Worm (Caenorhabditis elegans): ENCODE results near the gene F26A1.9.

F26A1.9 gene

DNA sequence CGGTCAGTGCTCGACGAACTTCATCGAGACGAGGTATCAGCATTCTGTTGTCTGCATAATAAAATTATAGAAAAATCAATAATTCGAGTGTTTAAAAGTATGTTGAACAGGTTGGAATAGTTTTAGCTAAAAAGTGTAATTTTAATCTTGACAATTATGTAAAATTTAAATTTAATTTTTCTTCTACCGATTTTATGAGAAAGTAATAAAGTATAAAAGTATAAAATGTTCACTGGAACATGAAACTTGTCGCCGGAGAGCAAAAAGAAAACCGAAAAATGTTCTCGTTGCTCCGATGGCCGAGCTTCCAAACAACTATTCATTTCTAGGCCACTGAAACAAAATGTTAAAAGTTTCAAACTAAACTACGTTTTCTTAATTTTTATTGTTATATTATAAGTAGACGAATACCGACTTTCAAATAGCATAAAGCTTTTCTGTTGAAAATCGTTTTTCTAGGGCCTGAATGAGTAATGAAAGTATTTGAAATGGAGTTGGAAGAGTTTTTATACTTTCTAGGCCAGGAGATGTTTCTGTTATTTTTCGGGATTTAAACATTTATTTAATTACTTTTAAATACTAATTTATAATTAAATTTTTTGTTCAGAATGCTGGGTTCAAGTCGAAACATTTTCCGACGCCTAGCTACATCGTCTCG, 32.5 kb upstream of the F26A1.9 start, which contains the start of the genes C35D10.10 and C35D10.5:
Gene C35D10.10, minus strand, starts transcription at position 51 of the 658 bp plus-strand sequence.
Gene C35D10.5, plus strand, starts transcription at position 608 of the 658 bp plus-strand sequence.
- TF ChIP-seq mdl-1 (tag; optimal IDR thresholded peaks at IDR 0.05) (no peak), aly-2 (tag; optimal IDR thresholded peaks at IDR 0.05) (no peak), ceh-28 (tag; optimal IDR thresholded peaks at IDR 0.05) (no peak), lin-15B (tag; optimal IDR thresholded peaks at IDR 0.05) (peak; percentile 1), skn-1 (tag; optimal IDR thresholded peaks at IDR 0.05) (no peak), nfya-1 (tag; optimal IDR thresholded peaks at IDR 0.05; ENCODE audit: insufficient read depth) (no peak), nhr-43 (tag; optimal IDR thresholded peaks at IDR 0.05; ENCODE audit: poor library complexity, severe bottlenecking) (no peak)

DNA sequence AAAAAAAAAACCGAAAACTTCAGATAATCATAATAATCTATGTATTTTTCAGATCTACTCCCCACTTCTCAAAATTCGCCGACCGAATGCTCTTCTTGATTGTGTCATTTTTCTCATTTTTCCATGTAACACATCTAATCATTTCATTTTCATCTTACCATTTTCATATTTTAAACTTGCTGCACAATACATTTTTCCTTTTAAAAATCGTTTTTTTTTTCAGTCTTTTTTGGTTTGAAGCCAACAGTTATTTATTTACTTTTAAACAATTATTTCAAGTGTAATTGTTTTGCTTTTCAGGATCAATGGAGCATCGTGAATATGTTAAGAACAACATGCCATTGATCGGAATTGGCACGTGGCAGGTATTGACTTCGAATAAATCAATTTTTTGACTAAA, 29.7 kb upstream of the F26A1.9 start, which contains the start of gene C35D10.6:
Gene C35D10.6, plus strand, starts transcription at position 301 of the 400 bp plus-strand sequence.
- TF ChIP-seq ceh-9 (tag; optimal IDR thresholded peaks at IDR 0.05) (no peak), mdl-1 (tag; optimal IDR thresholded peaks at IDR 0.05) (no peak), elt-1 (tag; optimal IDR thresholded peaks at IDR 0.05) (no peak)

DNA sequence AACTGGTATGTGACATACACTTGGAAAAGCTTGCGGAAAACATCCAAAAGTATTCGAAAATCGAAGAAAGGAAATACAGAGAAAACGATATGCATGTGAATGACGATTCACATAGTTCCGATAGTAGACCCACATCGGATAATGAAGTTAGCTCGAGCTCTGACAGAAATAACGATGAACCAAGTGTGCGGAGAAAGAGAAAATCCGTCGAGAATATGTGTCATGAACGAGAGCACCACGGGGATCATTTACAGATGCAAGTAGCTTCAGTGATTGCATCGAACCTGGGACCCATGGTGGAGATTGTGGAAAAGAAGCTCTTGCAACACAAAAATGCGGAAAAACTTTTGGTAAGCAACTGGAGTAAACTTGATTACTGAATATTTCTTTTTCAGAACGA, 27.7 kb upstream of the F26A1.9 start:
- TF ChIP-seq mdl-1 (tag; optimal IDR thresholded peaks at IDR 0.05): no peak
- no peak for TF ChIP-seq egl-27 (tag; optimal IDR thresholded peaks at IDR 0.05)
- TF ChIP-seq zag-1 (tag; optimal IDR thresholded peaks at IDR 0.05): no peak
- TF ChIP-seq skn-1 (tag; optimal IDR thresholded peaks at IDR 0.05): no peak
- TF ChIP-seq pqm-1 (tag; optimal IDR thresholded peaks at IDR 0.05): no peak

DNA sequence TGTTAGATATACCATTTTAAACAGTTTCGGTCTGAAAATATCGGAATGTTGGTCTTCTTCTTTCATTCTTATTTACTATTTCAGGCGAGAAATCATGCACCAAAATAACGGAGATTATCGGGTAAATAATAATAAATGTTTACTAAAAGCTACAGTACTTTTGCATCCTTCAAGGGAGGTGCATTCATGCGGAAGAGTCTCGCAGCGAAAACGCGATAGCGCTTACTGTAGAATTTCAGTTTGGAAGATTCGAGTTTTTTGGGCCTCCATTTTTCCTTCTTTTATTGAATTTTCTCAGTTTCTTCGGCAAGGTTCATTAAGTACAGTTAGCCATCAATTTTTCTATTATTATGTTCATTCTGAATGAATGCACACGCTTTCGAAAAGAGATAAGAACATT, 26.8 kb upstream of the F26A1.9 start, which contains the start of gene C35D10.7:
Gene C35D10.7, plus strand, starts transcription at position 85 of the 400 bp plus-strand sequence.
- TF ChIP-seq snpc-4 (tag; optimal IDR thresholded peaks at IDR 0.05): no peak
- TF ChIP-seq nhr-43 (tag; optimal IDR thresholded peaks at IDR 0.05; ENCODE audit: poor library complexity, severe bottlenecking): no peak

- no peak for TF ChIP-seq aly-2 (tag; optimal IDR thresholded peaks at IDR 0.05)
- no peak for TF ChIP-seq unc-62 (GFP tag; optimal IDR thresholded peaks at IDR 0.05)
- no peak for TF ChIP-seq ceh-82 (tag; optimal IDR thresholded peaks at IDR 0.05)
- TF ChIP-seq ztf-4 (tag; optimal IDR thresholded peaks at IDR 0.05): no peak
- TF ChIP-seq ama-1 (optimal IDR thresholded peaks at IDR 0.05): no peak
- no peak for TF ChIP-seq unc-39 (tag; optimal IDR thresholded peaks at IDR 0.05)
- no peak for TF ChIP-seq ZK546.5 (tag; optimal IDR thresholded peaks at IDR 0.05)
- TF ChIP-seq egl-27 (tag; optimal IDR thresholded peaks at IDR 0.05): no peak
Observed at ce11 chrIII:4854918-4855317, 25.6 kb upstream of the F26A1.9 start, which contains the start of gene C35D10.8. C35D10.8 (plus strand) TSS chrIII:4855218.

- TF ChIP-seq nhr-43 (tag; optimal IDR thresholded peaks at IDR 0.05; ENCODE audit: poor library complexity, severe bottlenecking) (no peak), unc-39 (tag; optimal IDR thresholded peaks at IDR 0.05) (no peak), nhr-67 (tag; optimal IDR thresholded peaks at IDR 0.05) (no peak), zag-1 (tag; optimal IDR thresholded peaks at IDR 0.05) (no peak), fos-1 (tag; optimal IDR thresholded peaks at IDR 0.05) (no peak), nhr-237 (tag; optimal IDR thresholded peaks at IDR 0.05) (no peak), nhr-77 (tag; optimal IDR thresholded peaks at IDR 0.05) (no peak), elt-3 (tag; optimal IDR thresholded peaks at IDR 0.05) (no peak), elt-2 (tag; optimal IDR thresholded peaks at IDR 0.05) (no peak), aly-2 (tag; optimal IDR thresholded peaks at IDR 0.05) (no peak), tbx-2 (tag; optimal IDR thresholded peaks at IDR 0.05) (no peak), pha-4 (tag; optimal IDR thresholded peaks at IDR 0.05) (no peak), fkh-2 (tag; optimal IDR thresholded peaks at IDR 0.05) (no peak), nhr-12 (tag; optimal IDR thresholded peaks at IDR 0.05) (no peak), egl-27 (tag; optimal IDR thresholded peaks at IDR 0.05) (no peak), egl-5 (tag; optimal IDR thresholded peaks at IDR 0.05) (no peak), nhr-23 (tag; optimal IDR thresholded peaks at IDR 0.05) (no peak), mdl-1 (tag; optimal IDR thresholded peaks at IDR 0.05) (no peak)
Observed at ce11 chrIII:4852025-4852424, 22.7 kb upstream of the F26A1.9 start, which contains the start of gene ced-4. ced-4 (plus strand) TSS chrIII:4852325.
